Fruit fly (Drosophila melanogaster) whole organism, wandering third instar larva: ENCODE measurements around the gene CG17300.

Experiments
- Abd-B ChIP-seq: fragments of >200 bp; optimal IDR thresholded peaks from 2 replicates; lab custom pipeline; 2017; ENCODE audit warnings: missing biosample characterization, missing genetic modification characterization
- Dif ChIP-seq: fragments of 200-275, 200-300 bp; sonication (Bioruptor generic); optimal IDR thresholded peaks from 2 replicates; lab custom pipeline; 2018; ENCODE audit warnings: missing biosample characterization, missing genetic modification characterization; ENCODE audit not compliant: partially characterized antibody
- GATAd ChIP-seq: sonication (Bioruptor generic); optimal IDR thresholded peaks from 2 replicates; lab custom pipeline; 2016; ENCODE audit warnings: missing biosample characterization, missing genetic modification characterization
- sage ChIP-seq: fragments of 200-800 bp; sonication (Bioruptor generic); optimal IDR thresholded peaks from 2 replicates; lab custom pipeline; 2016; ENCODE audit warnings: missing biosample characterization, mild to moderate bottlenecking, missing genetic modification characterization
- sv ChIP-seq: fragments of 200-800 bp; sonication (Bioruptor generic); optimal IDR thresholded peaks from 3 replicates; lab custom pipeline; 2016; ENCODE audit warnings: missing biosample characterization, missing genetic modification characterization
- tai ChIP-seq: sonication (Bioruptor generic); optimal IDR thresholded peaks from 2 replicates; lab custom pipeline; 2016; ENCODE audit warnings: missing biosample characterization, missing genetic modification characterization
- usp ChIP-seq: fragments of >200 bp; optimal IDR thresholded peaks from 2 replicates; lab custom pipeline; 2017; ENCODE audit warnings: missing biosample characterization, missing genetic modification characterization

- TF ChIP-seq GATAd (GFP tag; lab: Kevin White, UChicago) (no peak), sv (no peak), Abd-B (GFP tag; lab: Kevin White, UChicago) (no peak), Dif (GFP tag; lab: Kevin White, UChicago) (no peak), tai (no peak), sage (GFP tag; lab: Kevin White, UChicago) (no peak), usp (GFP tag; lab: Kevin White, UChicago) (no peak)
These were observed 36.4 kb downstream of the CG17300 start for dm6 chr3L:13050675-13051202.
